Worm (Caenorhabditis elegans): ENCODE data around the gene F21C10.19.

- TF ChIP-seq ZK546.5 (tag; optimal IDR thresholded peaks at IDR 0.05) = no peak
- TF ChIP-seq lin-13 (GFP tag; optimal IDR thresholded peaks at IDR 0.05) = no peak
- TF ChIP-seq dpl-1 (GFP tag; optimal IDR thresholded peaks at IDR 0.05) = no peak
- TF ChIP-seq lin-29 (GFP tag; IDR thresholded peaks at IDR 0.05) = no peak
- no peak for TF ChIP-seq mdl-1 (tag; optimal IDR thresholded peaks at IDR 0.05)
- TF ChIP-seq unc-39 (tag; optimal IDR thresholded peaks at IDR 0.05) = no peak
- TF ChIP-seq lin-39 (tag; optimal IDR thresholded peaks at IDR 0.05) = no peak
- no peak for TF ChIP-seq nhr-77 (tag; optimal IDR thresholded peaks at IDR 0.05)
- TF ChIP-seq lin-15B (tag; optimal IDR thresholded peaks at IDR 0.05) = no peak
- TF ChIP-seq hlh-30 (tag; optimal IDR thresholded peaks at IDR 0.05; ENCODE audit: insufficient read depth) = peak; percentile 51
- TF ChIP-seq R02D3.7 (tag; optimal IDR thresholded peaks at IDR 0.05) = no peak
- TF ChIP-seq snpc-4 (tag; optimal IDR thresholded peaks at IDR 0.05) = no peak
- no peak for TF ChIP-seq aly-2 (tag; optimal IDR thresholded peaks at IDR 0.05)
- no peak for TF ChIP-seq mxl-2 (GFP tag; conservative IDR thresholded peaks at IDR 0.05)
Measured at ce11 chrV:9098280-9098973, 32.4 kb upstream of the F21C10.19 start, which contains the start of gene F21C10.9.
